Worm (Caenorhabditis elegans) whole organism, L3 larva: ENCODE measurements around the gene efhc-1.
A peak's percentile ranks its signal among the peaks of the same experiment; 100 is the strongest.

Source experiments
- R02D3.7 ChIP-seq: fragments of 150-350 bp; optimal IDR thresholded peaks from 2 replicates; lab custom pipeline; 2014; ENCODE audit warnings: missing biosample characterization, missing genetic modification characterization
- ZK546.5 ChIP-seq: sonication (generic microtip); optimal IDR thresholded peaks from 2 replicates; lab custom pipeline; 2017; ENCODE audit warnings: missing biosample characterization, missing genetic modification characterization
- ama-1 ChIP-seq: fragments of 150-350 bp; optimal IDR thresholded peaks from 2 replicates; lab custom pipeline; 2018
- ceh-16 ChIP-seq: sonication (generic microtip); optimal IDR thresholded peaks from 2 replicates; lab custom pipeline; 2017; ENCODE audit warnings: missing biosample characterization, missing genetic modification characterization
- ceh-28 ChIP-seq: fragments of 150-350 bp; optimal IDR thresholded peaks from 2 replicates; lab custom pipeline; 2014; ENCODE audit warnings: missing biosample characterization, missing genetic modification reagents, missing genetic modification characterization
- ceh-82 ChIP-seq: fragments of 150-350 bp; optimal IDR thresholded peaks from 2 replicates; lab custom pipeline; 2014; ENCODE audit warnings: missing biosample characterization, missing genetic modification characterization
- ceh-9 ChIP-seq: sonication (generic microtip); optimal IDR thresholded peaks from 2 replicates; lab custom pipeline; 2018; ENCODE audit warnings: missing biosample characterization, missing genetic modification characterization
- egl-27 ChIP-seq: sonication (generic microtip); optimal IDR thresholded peaks from 4 replicates; lab custom pipeline; 2017; ENCODE audit warnings: missing biosample characterization, missing genetic modification reagents, missing genetic modification characterization
- egl-5 ChIP-seq: fragments of 150-350 bp; optimal IDR thresholded peaks from 2 replicates; lab custom pipeline; 2017; ENCODE audit warnings: missing biosample characterization, missing genetic modification reagents, missing genetic modification characterization, inconsistent platforms
- elt-2 ChIP-seq: sonication (generic microtip); optimal IDR thresholded peaks from 2 replicates; lab custom pipeline; 2016; ENCODE audit warnings: missing genetic modification reagents, mild to moderate bottlenecking, missing genetic modification characterization, missing compliant biosample characterization
- elt-3 ChIP-seq, 3 experiments: fragments of 150-350 bp in 1 of 3; sonication (generic microtip) in 2 of 3; optimal IDR thresholded peaks; 2 replicates in 2 of 3; 4 replicates in 1 of 3; lab custom pipeline; 2014 to 2017; ENCODE audit warnings: missing biosample characterization in 3 of 3, missing genetic modification characterization in 3 of 3
- eor-1 ChIP-seq, 2 experiments: fragments of 150-350 bp; optimal IDR thresholded peaks; 2 replicates each; lab custom pipeline; 2014 to 2018; ENCODE audit warnings: missing biosample characterization in 2 of 2, missing genetic modification characterization in 2 of 2
- fos-1 ChIP-seq: fragments of 150-350 bp; optimal IDR thresholded peaks from 2 replicates; lab custom pipeline; 2014; ENCODE audit warnings: missing biosample characterization, missing genetic modification characterization
- hmg-11 ChIP-seq: sonication (generic microtip); optimal IDR thresholded peaks from 2 replicates; lab custom pipeline; 2016; ENCODE audit warnings: missing genetic modification characterization, missing compliant biosample characterization
- jun-1 ChIP-seq: fragments of 150-350 bp; optimal IDR thresholded peaks from 2 replicates; lab custom pipeline; 2014; ENCODE audit warnings: missing biosample characterization, missing genetic modification reagents, missing genetic modification characterization
- lin-15B ChIP-seq: fragments of 150-350 bp; optimal IDR thresholded peaks from 2 replicates; lab custom pipeline; 2014; ENCODE audit warnings: missing biosample characterization, missing genetic modification characterization
- lin-39 ChIP-seq: fragments of 150-350 bp; optimal IDR thresholded peaks from 2 replicates; lab custom pipeline; 2018; ENCODE audit warnings: missing biosample characterization, missing genetic modification reagents, missing genetic modification characterization
- lsy-12 ChIP-seq: sonication (generic microtip); optimal IDR thresholded peaks from 2 replicates; lab custom pipeline; 2016; ENCODE audit warnings: mild to moderate bottlenecking, missing genetic modification characterization, missing compliant biosample characterization
- mml-1 ChIP-seq: fragments of 150-350 bp; sonication (generic microtip); optimal IDR thresholded peaks from 3 replicates; lab custom pipeline; 2014; ENCODE audit warnings: missing biosample characterization, missing genetic modification characterization
- nfya-1 ChIP-seq: sonication (generic microtip); optimal IDR thresholded peaks from 2 replicates; lab custom pipeline; 2017; ENCODE audit warnings: missing genetic modification characterization, mild to moderate bottlenecking, missing compliant biosample characterization, antibody characterized with exemption, moderate library complexity; ENCODE audit not compliant: insufficient read depth
- nhr-11 ChIP-seq: fragments of 150-350 bp; optimal IDR thresholded peaks from 2 replicates; lab custom pipeline; 2014; ENCODE audit warnings: missing biosample characterization, missing genetic modification characterization
- nhr-12 ChIP-seq: fragments of 150-350 bp; optimal IDR thresholded peaks from 2 replicates; lab custom pipeline; 2014; ENCODE audit warnings: missing biosample characterization, missing genetic modification characterization
- nhr-23 ChIP-seq: fragments of 150-350 bp; optimal IDR thresholded peaks from 2 replicates; lab custom pipeline; 2014; ENCODE audit warnings: missing biosample characterization, missing genetic modification reagents, missing genetic modification characterization
- nhr-237 ChIP-seq: fragments of 150-350 bp; optimal IDR thresholded peaks from 2 replicates; lab custom pipeline; 2014; ENCODE audit warnings: missing biosample characterization, missing genetic modification characterization
- nhr-25 ChIP-seq: sonication (generic microtip); optimal IDR thresholded peaks from 2 replicates; lab custom pipeline; 2017; ENCODE audit warnings: missing biosample characterization, missing genetic modification characterization
- nhr-43 ChIP-seq: sonication (generic microtip); optimal IDR thresholded peaks from 2 replicates; lab custom pipeline; 2016; ENCODE audit warnings: mild to moderate bottlenecking, missing genetic modification characterization, missing compliant biosample characterization; ENCODE audit not compliant: poor library complexity, severe bottlenecking
- nhr-67 ChIP-seq: fragments of 150-350 bp; optimal IDR thresholded peaks from 2 replicates; lab custom pipeline; 2014; ENCODE audit warnings: missing biosample characterization, missing genetic modification characterization
- nhr-77 ChIP-seq: fragments of 150-350 bp; optimal IDR thresholded peaks from 2 replicates; lab custom pipeline; 2014; ENCODE audit warnings: missing biosample characterization, missing genetic modification characterization
- pha-4 ChIP-seq: fragments of 150-350 bp; optimal IDR thresholded peaks from 2 replicates; lab custom pipeline; 2014; ENCODE audit warnings: missing biosample characterization, missing genetic modification reagents, missing genetic modification characterization
- pqm-1 ChIP-seq: fragments of 150-350 bp; optimal IDR thresholded peaks from 2 replicates; lab custom pipeline; 2017; ENCODE audit warnings: missing biosample characterization, missing genetic modification characterization, inconsistent platforms
- sea-2 ChIP-seq: fragments of 150-350 bp; sonication (generic microtip); optimal IDR thresholded peaks from 4 replicates; lab custom pipeline; 2014; ENCODE audit warnings: missing biosample characterization, missing genetic modification reagents, missing genetic modification characterization
- skn-1 ChIP-seq: fragments of 150-350 bp; optimal IDR thresholded peaks from 2 replicates; lab custom pipeline; 2014; ENCODE audit warnings: missing biosample characterization, missing genetic modification characterization
- snpc-4 ChIP-seq: fragments of 150-350 bp; optimal IDR thresholded peaks from 2 replicates; lab custom pipeline; 2014; ENCODE audit warnings: missing biosample characterization, missing genetic modification characterization
- unc-39 ChIP-seq: sonication (generic microtip); optimal IDR thresholded peaks from 4 replicates; lab custom pipeline; 2017; ENCODE audit warnings: missing biosample characterization, missing genetic modification characterization
- unc-62 ChIP-seq: fragments of 150-350 bp; sonication (generic microtip); optimal IDR thresholded peaks from 4 replicates; lab custom pipeline; 2014; ENCODE audit warnings: missing biosample characterization, missing genetic modification reagents, missing genetic modification characterization
- ztf-11 ChIP-seq: fragments of 150-350 bp; optimal IDR thresholded peaks from 2 replicates; lab custom pipeline; 2014; ENCODE audit warnings: missing biosample characterization, missing genetic modification characterization

The efhc-1 gene

ce11 chrX:10379678-10380077 lies 21.5 kb downstream of the efhc-1 start, which contains the start of gene rme-4:
Gene rme-4 (minus strand): TSS chrX:10379845.
- TF ChIP-seq pha-4 (tag; lab: Kevin White, UChicago) = peak; percentile 32
- no peak for TF ChIP-seq ceh-82 (tag; lab: Kevin White, UChicago)
- peak; percentile 54 for TF ChIP-seq elt-2
- TF ChIP-seq ZK546.5 = no peak
- peak; percentile 5 for TF ChIP-seq pqm-1
- no peak for TF ChIP-seq nhr-237 (tag; lab: Kevin White, UChicago)

DNA sequence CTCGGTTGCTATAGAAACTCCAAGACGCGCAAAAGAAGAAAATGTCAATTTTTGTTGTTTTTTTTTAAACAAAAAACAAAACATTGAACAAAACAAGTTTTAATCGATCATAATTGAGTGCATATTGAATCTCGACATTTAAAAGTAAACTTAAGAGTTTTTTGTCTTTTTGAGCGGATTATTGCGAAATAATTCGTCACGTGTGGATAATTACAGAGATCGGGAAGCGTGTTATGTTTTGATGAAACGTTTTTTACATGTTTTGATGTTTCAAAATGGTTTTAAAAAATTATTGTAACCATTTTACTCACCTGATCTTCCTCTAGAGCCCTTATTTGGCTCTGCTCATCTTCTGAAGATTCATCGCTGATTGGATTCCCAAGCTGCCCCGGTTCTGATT lies 27.8 kb downstream of the efhc-1 start:
- TF ChIP-seq skn-1 (peak; percentile 33), jun-1 (tag; lab: Kevin White, UChicago) (no peak)

- TF ChIP-seq nhr-77 (tag; lab: Kevin White, UChicago) (no peak), ztf-11 (no peak), nfya-1 (tag; lab: Kevin White, UChicago) (no peak), hmg-11 (tag; lab: Kevin White, UChicago) (no peak), lin-15B (no peak), mml-1 (tag; lab: Kevin White, UChicago) (no peak), lsy-12 (tag; lab: Kevin White, UChicago) (no peak), nhr-67 (tag; lab: Kevin White, UChicago) (no peak), egl-5 (tag; lab: Kevin White, UChicago) (no peak), egl-27 (no peak), ceh-28 (tag; lab: Kevin White, UChicago) (no peak), ZK546.5 (no peak), snpc-4 (tag; lab: Kevin White, UChicago) (no peak), ceh-16 (tag; lab: Kevin White, UChicago) (no peak), nhr-43 (tag; lab: Kevin White, UChicago) (no peak), eor-1 (tag; optimal IDR thresholded peaks at IDR 0.05; lab: Kevin White, UChicago) (no peak)
Observed at ce11 chrX:10386408-10386807, 28.2 kb downstream of the efhc-1 start, which contains the start of gene dyf-6. Gene dyf-6 (minus strand): TSS chrX:10386508.

- no peak for TF ChIP-seq unc-39 (tag; lab: Kevin White, UChicago)
- peak; percentile 6 for TF ChIP-seq pha-4 (tag; lab: Kevin White, UChicago)
- TF ChIP-seq ama-1 (lab: Kevin White, UChicago) = no peak
- peak; percentile 86 for TF ChIP-seq nhr-25 (tag; lab: Kevin White, UChicago)
- TF ChIP-seq ceh-9 = no peak
- no peak for TF ChIP-seq eor-1 (tag; optimal IDR thresholded peaks at IDR 0.05; lab: Kevin White, UChicago)
- no peak for TF ChIP-seq elt-3 (tag; optimal IDR thresholded peaks at IDR 0.05; lab: Kevin White, UChicago)
- TF ChIP-seq lin-15B = peak; percentile 59
- TF ChIP-seq snpc-4 (tag; lab: Kevin White, UChicago) = peak; percentile 69
- no peak for TF ChIP-seq R02D3.7 (tag; lab: Kevin White, UChicago)
- no peak for TF ChIP-seq ceh-82 (tag; lab: Kevin White, UChicago)
- TF ChIP-seq ZK546.5 = no peak
- peak; percentile 9 for TF ChIP-seq elt-2
- no peak for TF ChIP-seq skn-1
- peak; percentile 23 for TF ChIP-seq hmg-11 (tag; lab: Kevin White, UChicago)
Observed at ce11 chrX:10391174-10391573, 33.0 kb downstream of the efhc-1 start.

ce11 chrX:10392792-10393191 lies 34.6 kb downstream of the efhc-1 start:
- TF ChIP-seq hmg-11 (tag; lab: Kevin White, UChicago) (peak; percentile 2), unc-62 (no peak)

- TF ChIP-seq nhr-25 (tag; lab: Kevin White, UChicago) (peak; percentile 57), lin-39 (tag; lab: Kevin White, UChicago) (no peak)
Observed at ce11 chrX:10393362-10393761, 35.2 kb downstream of the efhc-1 start.

- no peak for TF ChIP-seq ztf-11
- no peak for TF ChIP-seq lin-39 (tag; lab: Kevin White, UChicago)
- no peak for TF ChIP-seq unc-62
- no peak for TF ChIP-seq snpc-4 (tag; lab: Kevin White, UChicago)
- TF ChIP-seq nfya-1 (tag; lab: Kevin White, UChicago) = peak; percentile 39
- no peak for TF ChIP-seq ceh-9
- no peak for TF ChIP-seq R02D3.7 (tag; lab: Kevin White, UChicago)
- TF ChIP-seq nhr-11 (tag; lab: Kevin White, UChicago) = no peak
- TF ChIP-seq nhr-67 (tag; lab: Kevin White, UChicago) = no peak
- TF ChIP-seq sea-2 (GFP tag; lab: Kevin White, UChicago) = no peak
- no peak for TF ChIP-seq fos-1 (tag; lab: Kevin White, UChicago)
- TF ChIP-seq pqm-1 = no peak
- peak; percentile 34 for TF ChIP-seq elt-2
- TF ChIP-seq hmg-11 (tag; lab: Kevin White, UChicago) = no peak
- no peak for TF ChIP-seq nhr-23 (tag; lab: Kevin White, UChicago)
- no peak for TF ChIP-seq nhr-12 (tag; lab: Kevin White, UChicago)
Observed at ce11 chrX:10394238-10394637, 36.1 kb downstream of the efhc-1 start.
